Worm (Caenorhabditis elegans) whole organism, L1 larva: ENCODE data around the gene Y105C5B.15.

ENCODE experiments used
- C16A3.4 ChIP-seq: fragments of 150-350 bp; optimal IDR thresholded peaks from 2 replicates; lab custom pipeline; 2014; ENCODE audit warnings: missing biosample characterization, missing genetic modification characterization
- ama-1 ChIP-seq: fragments of 150-350 bp; optimal IDR thresholded peaks from 2 replicates; lab custom pipeline; 2014
- efl-3 ChIP-seq: fragments of 200-800 bp; sonication (Bioruptor generic); optimal IDR thresholded peaks from 2 replicates; lab custom pipeline; 2018; ENCODE audit warnings: mild to moderate bottlenecking, missing genetic modification characterization, missing compliant biosample characterization
- fos-1 ChIP-seq: fragments of 150-350 bp; optimal IDR thresholded peaks from 2 replicates; lab custom pipeline; 2014; ENCODE audit warnings: missing biosample characterization, missing genetic modification characterization
- grh-1 ChIP-seq: fragments of 200-800 bp; sonication (Bioruptor generic); IDR thresholded peaks from 2 replicates; pipeline ENCODE4 v1.3.6; 2022; ENCODE audit warnings: missing genetic modification reagents, missing genetic modification characterization, missing compliant biosample characterization
- mdl-1 ChIP-seq, 2 experiments: fragments of 150-350 bp; optimal IDR thresholded peaks; 2 replicates each; lab custom pipeline; 2014 to 2017; ENCODE audit warnings: missing biosample characterization in 2 of 2, missing genetic modification characterization in 2 of 2, inconsistent platforms in 1 of 2
- nhr-237 ChIP-seq: fragments of 150-350 bp; optimal IDR thresholded peaks from 2 replicates; lab custom pipeline; 2014; ENCODE audit warnings: missing biosample characterization, missing genetic modification characterization
- unc-62 ChIP-seq: fragments of 150-350 bp; optimal IDR thresholded peaks from 2 replicates; lab custom pipeline; 2014; ENCODE audit warnings: missing biosample characterization, missing genetic modification reagents, missing genetic modification characterization
- unc-86 ChIP-seq: sonication (generic microtip); optimal IDR thresholded peaks from 2 replicates; lab custom pipeline; 2016; ENCODE audit warnings: missing genetic modification characterization, missing compliant biosample characterization

DNA sequence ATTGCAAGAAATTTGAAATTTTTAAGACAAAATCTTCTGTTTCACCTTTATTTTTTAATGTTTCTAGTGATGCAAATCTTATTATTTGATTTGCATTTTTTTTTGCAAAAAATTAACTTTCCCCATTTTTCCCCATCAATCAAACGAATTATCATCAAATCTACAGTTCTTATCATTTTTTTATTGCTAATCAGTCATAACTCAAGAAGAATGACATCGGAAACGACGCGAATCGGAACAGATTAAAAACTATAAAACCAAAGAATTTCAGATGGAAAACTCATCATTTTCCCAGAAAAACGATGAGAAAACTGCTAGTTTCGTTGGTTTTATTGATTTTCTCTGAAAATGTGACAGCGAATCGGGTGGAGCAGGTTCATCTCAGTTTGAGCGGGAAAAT is at the start of gene Y105C5B.15:
- TF ChIP-seq mdl-1 (tag; optimal IDR thresholded peaks at IDR 0.05; lab: Kevin White, UChicago) (no peak), ama-1 (lab: Kevin White, UChicago) (no peak), unc-62 (GFP tag; lab: Kevin White, UChicago) (no peak), C16A3.4 (no peak), efl-3 (GFP tag; lab: Kevin White, UChicago) (no peak), unc-86 (tag; lab: Kevin White, UChicago) (no peak), grh-1 (GFP tag; lab: Robert Waterston, UW) (no peak), fos-1 (no peak), nhr-237 (tag; lab: Kevin White, UChicago) (no peak)
